Worm (Caenorhabditis elegans): ENCODE results near the gene dgk-5.

DNA sequence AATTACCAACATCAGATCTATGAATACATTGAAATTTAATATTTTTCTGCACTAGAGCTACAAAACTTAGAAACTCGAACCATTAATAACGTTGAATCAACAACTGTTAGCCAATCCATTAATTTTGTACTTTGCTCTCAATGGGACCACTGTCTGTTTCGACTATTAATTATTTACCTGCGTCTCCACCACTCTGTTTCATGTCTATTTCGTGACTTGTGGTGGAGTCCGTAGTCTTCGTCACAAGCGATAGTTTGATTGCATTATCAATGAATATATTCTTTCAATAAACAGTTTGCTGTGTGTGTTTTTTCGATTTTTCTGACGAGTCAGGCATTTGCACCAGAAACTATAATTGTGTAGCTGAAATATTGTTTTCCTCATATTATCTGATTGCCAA lies 15.5 kb upstream of the dgk-5 start:
- TF ChIP-seq ces-1 (GFP tag; optimal IDR thresholded peaks at IDR 0.05) (no peak), snpc-4 (tag; optimal IDR thresholded peaks at IDR 0.05) (no peak), sptf-1 (tag; optimal IDR thresholded peaks at IDR 0.05) (no peak), tbx-8 (GFP tag; optimal IDR thresholded peaks at IDR 0.05) (no peak), elt-1 (tag; optimal IDR thresholded peaks at IDR 0.05; ENCODE audit: borderline replicate concordance, insufficient read depth) (no peak), nhr-28 (tag; optimal IDR thresholded peaks at IDR 0.05) (no peak), blmp-1 (tag; optimal IDR thresholded peaks at IDR 0.05) (no peak)
